Worm (Caenorhabditis elegans) whole organism, late embryonic: ENCODE results near the gene nxf-2.

ENCODE experiments used
- ceh-31 ChIP-seq: sonication (generic microtip); optimal IDR thresholded peaks from 2 replicates; lab custom pipeline; 2016; ENCODE audit warnings: missing genetic modification characterization, missing compliant biosample characterization
- ceh-34 ChIP-seq: sonication (generic microtip); optimal IDR thresholded peaks from 2 replicates; lab custom pipeline; 2016; ENCODE audit warnings: mild to moderate bottlenecking, missing genetic modification characterization, missing compliant biosample characterization
- ceh-45 ChIP-seq: fragments of 200-800 bp; sonication (Bioruptor generic); IDR thresholded peaks from 2 replicates; pipeline ENCODE4 v1.3.6; 2022; ENCODE audit warnings: missing genetic modification reagents, missing genetic modification characterization, missing compliant biosample characterization
- ceh-48 ChIP-seq: sonication (generic microtip); optimal IDR thresholded peaks from 2 replicates; lab custom pipeline; 2016; ENCODE audit warnings: missing genetic modification characterization, inconsistent platforms, missing compliant biosample characterization
- dve-1 ChIP-seq: sonication (generic microtip); optimal IDR thresholded peaks from 2 replicates; lab custom pipeline; 2017; ENCODE audit warnings: antibody characterized with exemption, mild to moderate bottlenecking, missing genetic modification characterization, missing compliant biosample characterization
- hlh-13 ChIP-seq: fragments of 200-800 bp; sonication (Bioruptor generic); optimal IDR thresholded peaks from 2 replicates; lab custom pipeline; 2018; ENCODE audit warnings: mild to moderate bottlenecking, missing genetic modification characterization, missing compliant biosample characterization
- lim-6 ChIP-seq: sonication (generic microtip); optimal IDR thresholded peaks from 2 replicates; lab custom pipeline; 2016; ENCODE audit warnings: missing genetic modification characterization, missing compliant biosample characterization
- nhr-11 ChIP-seq: fragments of 150-350 bp; optimal IDR thresholded peaks from 2 replicates; lab custom pipeline; 2014; ENCODE audit warnings: missing biosample characterization, missing genetic modification characterization
- pqm-1 ChIP-seq: sonication (generic microtip); optimal IDR thresholded peaks from 2 replicates; lab custom pipeline; 2016; ENCODE audit warnings: missing genetic modification characterization, missing compliant biosample characterization
- ref-2 ChIP-seq: sonication (generic microtip); optimal IDR thresholded peaks from 2 replicates; lab custom pipeline; 2016; ENCODE audit warnings: missing genetic modification characterization, missing compliant biosample characterization
- sox-4 ChIP-seq: sonication (generic microtip); optimal IDR thresholded peaks from 2 replicates; lab custom pipeline; 2017; ENCODE audit warnings: mild to moderate bottlenecking, missing genetic modification characterization, inconsistent platforms, missing compliant biosample characterization
- unc-3 ChIP-seq, 2 experiments: fragments of 200-800 bp in 1 of 2; sonication (Bioruptor generic) in 1 of 2; sonication (generic microtip) in 1 of 2; conservative IDR thresholded peaks in 1 of 2; optimal IDR thresholded peaks in 1 of 2; 2 replicates each; pipeline versions ENCODE4 v1.3.6 to Lab custom; 2016 to 2022; ENCODE audit warnings: missing compliant biosample characterization in 2 of 2, missing genetic modification characterization in 2 of 2, missing genetic modification reagents in 1 of 2
- unc-55 ChIP-seq: sonication (generic microtip); optimal IDR thresholded peaks from 2 replicates; lab custom pipeline; 2017; ENCODE audit warnings: missing biosample characterization, missing genetic modification reagents, missing genetic modification characterization

DNA sequence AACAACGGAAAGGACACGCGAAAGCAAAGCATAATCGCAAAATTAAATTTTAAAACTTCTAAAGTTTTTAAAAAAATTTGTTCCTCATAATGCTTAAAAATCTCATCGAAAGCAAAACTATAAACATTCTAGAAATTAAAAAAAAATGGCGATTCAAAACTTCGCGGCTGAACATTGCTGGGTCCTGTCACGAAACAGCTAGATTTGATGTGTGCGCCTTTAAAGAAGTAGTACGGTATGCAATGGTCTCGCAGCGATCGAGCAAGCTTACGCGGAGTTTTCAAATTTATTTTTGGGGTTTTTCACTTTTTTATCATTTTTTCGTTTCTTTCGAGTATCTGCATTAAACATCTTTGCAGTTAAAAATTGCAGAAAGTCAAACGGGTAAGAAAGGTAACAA, 39.4 kb upstream of the nxf-2 start, which contains the start of gene coh-3:
- no peak for TF ChIP-seq ref-2 (tag; lab: Kevin White, UChicago)
- no peak for TF ChIP-seq ceh-34
- TF ChIP-seq nhr-11, result no peak
- no peak for TF ChIP-seq ceh-48
- TF ChIP-seq dve-1 (tag; lab: Kevin White, UChicago), result no peak
- TF ChIP-seq unc-3 (GFP tag; conservative IDR thresholded peaks at IDR 0.05; lab: Robert Waterston, UW), result no peak
- TF ChIP-seq unc-3 (tag; optimal IDR thresholded peaks at IDR 0.05; lab: Kevin White, UChicago), result no peak
- TF ChIP-seq sox-4 (tag; lab: Kevin White, UChicago), result no peak
- no peak for TF ChIP-seq unc-55 (GFP tag; lab: Kevin White, UChicago)
- no peak for TF ChIP-seq ceh-45 (GFP tag; lab: Robert Waterston, UW)
- TF ChIP-seq lim-6 (tag; lab: Kevin White, UChicago), result no peak
- no peak for TF ChIP-seq ceh-31 (tag; lab: Kevin White, UChicago)
- TF ChIP-seq hlh-13, result no peak
- no peak for TF ChIP-seq pqm-1 (tag; lab: Kevin White, UChicago)
